In the genomic region with DNA sequence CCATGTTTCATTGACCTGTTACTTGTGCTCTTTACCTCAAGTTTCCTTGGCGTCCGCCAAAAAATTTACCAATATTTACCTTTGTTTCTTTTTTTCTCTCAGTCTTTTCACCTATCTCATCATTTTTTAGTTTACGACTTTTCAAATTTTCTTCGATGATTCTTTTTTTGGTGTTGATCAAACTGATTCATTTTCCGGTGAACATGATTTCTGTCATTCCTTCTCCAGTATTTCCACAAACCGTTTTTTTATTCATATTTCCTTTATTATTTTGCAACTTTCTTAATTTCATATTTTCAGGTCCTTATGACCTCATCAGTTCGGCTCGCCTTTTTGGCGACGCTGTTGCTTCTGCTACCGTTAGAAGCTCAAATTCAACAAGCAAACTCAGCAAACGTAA, we compare ENCODE assay signal across 2 worm cellular contexts.
TF ChIP-seq lines count a peak whose summit lies in the region.

A gene (plus strand): TSS at position 301 of the 400 bp plus-strand sequence.

TF ChIP-seq in whole organism, L3 larva, 47 proteins besides CTCF, POLR2A, EP300 and RAD21:
- TF ChIP-seq pha-4 (tag; optimal IDR thresholded peaks at IDR 0.05; lab: Kevin White, UChicago), result peak; percentile 44
- TF ChIP-seq nhr-12 (tag; optimal IDR thresholded peaks at IDR 0.05; lab: Kevin White, UChicago), result no peak
- TF ChIP-seq jun-1 (tag; optimal IDR thresholded peaks at IDR 0.05; lab: Kevin White, UChicago), result no peak

TF ChIP-seq in whole organism, L4 larva, 104 proteins besides CTCF, POLR2A, EP300 and RAD21:
- no peak for TF ChIP-seq unc-130 (GFP tag; optimal IDR thresholded peaks at IDR 0.05; lab: Kevin White, UChicago)
- no peak for TF ChIP-seq set-16 (GFP tag; IDR thresholded peaks at IDR 0.05; lab: Robert Waterston, UW)
- TF ChIP-seq daf-16 (GFP tag; optimal IDR thresholded peaks at IDR 0.05; lab: Kevin White, UChicago), result no peak
- peak; percentile 17 for TF ChIP-seq daf-16 (tag; optimal IDR thresholded peaks at IDR 0.05; lab: Kevin White, UChicago)
TF ChIP-seq in whole organism, L4 larva: peak in this region for 1.
